Fruit fly (Drosophila melanogaster): ENCODE data around the gene alpha-Man-IIa.

DNA sequence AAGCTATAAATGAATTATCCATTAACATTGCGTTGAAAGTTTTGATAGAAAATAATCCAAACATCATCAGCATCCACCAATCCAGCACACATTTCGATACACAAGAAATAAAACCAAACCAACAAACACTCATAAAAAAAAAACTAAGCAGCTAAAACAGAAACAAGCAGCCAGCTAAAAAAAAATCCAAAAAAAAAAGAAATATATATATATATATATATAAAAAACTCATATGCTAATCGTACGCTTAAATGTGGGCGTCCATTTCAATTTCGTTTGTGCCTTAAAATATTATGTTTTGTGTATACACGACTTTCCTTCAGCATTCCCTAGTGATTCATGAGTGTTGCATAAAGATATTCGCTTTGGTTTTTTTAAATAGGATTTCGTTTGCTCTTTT is 29.6 kb downstream of the alpha-Man-IIa start:
- TF ChIP-seq h (optimal IDR thresholded peaks at IDR 0.05) (no peak), psq (optimal IDR thresholded peaks at IDR 0.05) (no peak), insv (optimal IDR thresholded peaks at IDR 0.05) (no peak), ttk (optimal IDR thresholded peaks at IDR 0.05) (no peak), Sin3A (optimal IDR thresholded peaks at IDR 0.05) (no peak)

Data from Kc167 (cell line).